Worm (Caenorhabditis elegans): ENCODE results near the gene C06B3.6.

ce11 chrV:13890473-13890872 lies 18.3 kb downstream of the C06B3.6 start, which contains the start of gene lbp-8:
- TF ChIP-seq ces-1 (GFP tag; optimal IDR thresholded peaks at IDR 0.05): no peak
- TF ChIP-seq lsy-2 (tag; optimal IDR thresholded peaks at IDR 0.05): no peak

All from whole organism, mixed stage, embryonic.